Worm (Caenorhabditis elegans): ENCODE data around the gene cutl-18.

- no peak for TF ChIP-seq cog-1 (tag; optimal IDR thresholded peaks at IDR 0.05)
- no peak for TF ChIP-seq flt-1 (GFP tag; IDR thresholded peaks at IDR 0.05)
- no peak for TF ChIP-seq T22C8.4 (GFP tag; IDR thresholded peaks at IDR 0.05)
- TF ChIP-seq med-1 (GFP tag; optimal IDR thresholded peaks at IDR 0.05; ENCODE audit: insufficient read depth) = no peak
Measured at ce11 chrV:11311013-11311472, 5.7 kb downstream of the cutl-18 start, which contains the start of gene T03F7.7.

All from whole organism, midembryonic.